Fruit fly (Drosophila melanogaster) Kc167 (cell line): Measurements from ENCODE around the gene CG4830.

Experiments
- Myc ChIP-seq: fragments of >200 bp; optimal IDR thresholded peaks from 2 replicates; lab custom pipeline; 2017; ENCODE audit warnings: missing external identifiers
- Sin3A ChIP-seq: fragments of >200 bp; optimal IDR thresholded peaks from 2 replicates; lab custom pipeline; 2018; ENCODE audit warnings: missing external identifiers
- h ChIP-seq: fragments of >200 bp; optimal IDR thresholded peaks from 3 replicates; lab custom pipeline; 2018; ENCODE audit warnings: missing external identifiers
- insv ChIP-seq: fragments of >200 bp; optimal IDR thresholded peaks from 3 replicates; lab custom pipeline; 2018; ENCODE audit warnings: missing external identifiers
- psq ChIP-seq: fragments of >200 bp; optimal IDR thresholded peaks from 2 replicates; lab custom pipeline; 2017; ENCODE audit warnings: missing external identifiers
- ttk ChIP-seq: sonication (Bioruptor generic); optimal IDR thresholded peaks from 2 replicates; lab custom pipeline; 2017; ENCODE audit warnings: missing external identifiers

CG4830 gene

DNA sequence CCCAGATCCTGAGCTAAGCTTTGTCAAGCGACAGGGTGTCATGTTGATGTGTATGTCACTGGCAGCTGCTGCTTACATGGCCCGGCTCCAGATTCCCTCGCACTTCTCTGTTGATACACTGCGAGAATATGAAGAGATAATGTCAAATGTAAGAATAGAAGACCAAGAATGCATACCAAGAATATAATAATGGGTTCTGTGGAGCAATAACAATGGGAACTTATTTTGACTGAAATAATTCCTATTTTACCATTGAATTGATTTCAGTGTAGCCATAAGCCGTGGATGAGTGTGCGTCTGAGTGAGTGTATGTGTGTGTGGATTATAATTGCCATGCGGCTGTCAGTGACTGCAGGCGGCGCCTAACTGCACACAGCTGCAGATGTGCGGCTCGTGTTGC lies 14.1 kb downstream of the CG4830 start:
- TF ChIP-seq psq (lab: Kevin White, UChicago) (no peak), Myc (no peak), ttk (lab: Kevin White, UChicago) (no peak), Sin3A (lab: Kevin White, UChicago) (no peak), h (no peak), insv (lab: Kevin White, UChicago) (no peak)

DNA sequence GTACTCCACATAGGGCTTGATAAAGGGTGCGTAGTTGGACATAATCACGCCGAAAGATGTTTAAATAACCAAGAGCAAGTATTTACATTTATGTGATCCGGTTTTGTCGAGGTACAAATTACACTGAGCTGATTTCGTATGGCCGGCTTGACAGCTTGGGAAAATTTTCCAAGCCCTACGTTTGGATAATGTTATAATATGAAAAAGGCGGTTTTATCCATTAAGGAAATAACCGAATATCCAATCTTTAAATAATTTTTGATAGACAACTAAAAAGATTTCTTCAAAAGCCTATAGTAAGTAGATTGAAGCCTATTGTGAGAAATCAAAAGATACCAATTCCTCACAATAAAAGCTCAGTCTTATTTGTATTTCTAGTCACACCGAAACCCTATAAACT lies 15.2 kb downstream of the CG4830 start, which contains the start of the genes eIF3d2 and CG43450:
TSS of gene eIF3d2 (minus strand) at position 101 of the 400 bp plus-strand sequence.
TSS of gene CG43450 (plus strand) at position 384 of the 400 bp plus-strand sequence.
- TF ChIP-seq insv (lab: Kevin White, UChicago) (no peak), h (no peak), ttk (lab: Kevin White, UChicago) (no peak), Myc (no peak), psq (lab: Kevin White, UChicago) (no peak), Sin3A (lab: Kevin White, UChicago) (no peak)

DNA sequence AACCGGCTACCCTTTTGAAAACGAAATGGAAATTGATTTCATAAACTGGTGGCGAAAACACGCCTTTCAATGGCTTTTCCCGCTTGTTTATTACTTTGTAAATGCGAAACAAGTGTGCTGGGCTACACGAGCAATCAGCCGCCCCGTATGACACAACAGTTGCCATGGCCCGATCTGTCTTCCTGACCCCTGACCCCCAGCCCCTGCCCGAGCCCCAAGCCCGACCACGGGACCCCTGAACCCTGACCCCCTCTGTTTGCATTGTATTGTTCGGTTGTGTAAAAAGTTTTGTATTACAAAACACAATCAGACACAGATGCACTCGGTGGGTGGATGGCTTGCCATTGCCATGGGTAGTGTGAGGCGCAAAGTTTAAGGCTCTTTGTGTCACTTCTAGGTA lies 24.5 kb downstream of the CG4830 start:
- TF ChIP-seq ttk (lab: Kevin White, UChicago) (no peak), psq (lab: Kevin White, UChicago) (no peak), Sin3A (lab: Kevin White, UChicago) (no peak), h (no peak), Myc (no peak), insv (lab: Kevin White, UChicago) (no peak)

DNA sequence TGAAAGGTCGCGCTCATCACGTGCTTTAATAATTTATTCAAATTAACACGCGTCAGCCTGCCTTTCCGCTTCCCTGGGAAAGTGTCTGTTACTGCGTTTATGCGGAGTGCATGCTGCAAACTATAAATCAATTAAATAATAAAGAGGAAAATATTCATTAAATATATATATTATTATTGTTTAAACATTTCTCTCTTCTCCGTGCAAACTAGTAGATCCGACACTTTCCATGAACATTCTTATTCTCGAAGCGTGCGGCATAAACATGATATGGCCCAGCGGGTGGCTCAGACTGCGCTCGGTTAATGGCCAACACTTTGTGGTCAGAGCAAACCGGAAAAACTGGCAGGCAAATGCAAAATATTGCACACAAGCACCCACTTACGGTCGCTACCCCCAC lies 41.8 kb downstream of the CG4830 start:
- no peak for TF ChIP-seq Myc
- no peak for TF ChIP-seq ttk (lab: Kevin White, UChicago)
- TF ChIP-seq h: no peak
- TF ChIP-seq Sin3A (lab: Kevin White, UChicago): no peak
- TF ChIP-seq psq (lab: Kevin White, UChicago): no peak
- TF ChIP-seq insv (lab: Kevin White, UChicago): no peak

DNA sequence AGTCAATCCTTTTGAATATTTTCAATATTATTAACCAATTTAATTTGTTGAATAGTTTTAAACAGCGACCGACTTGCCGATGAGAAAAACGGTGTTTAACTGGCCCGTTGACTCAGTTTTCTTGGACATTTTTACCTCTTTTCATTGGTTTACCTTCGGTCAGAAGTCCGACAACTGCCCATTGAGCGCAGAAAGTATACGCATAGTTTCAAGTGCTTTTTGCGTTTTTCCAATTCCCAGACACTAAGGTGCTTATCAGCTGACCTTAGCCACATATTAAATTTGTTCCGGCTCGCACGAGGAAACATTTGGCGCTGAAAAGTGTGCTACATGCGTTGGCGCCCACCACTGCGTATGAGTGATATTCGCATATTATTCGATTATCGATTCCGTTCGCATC lies 44.1 kb downstream of the CG4830 start, which contains the start of gene Cpn:
TSS of gene Cpn (minus strand) at position 101 of the 400 bp plus-strand sequence.
- no peak for TF ChIP-seq h
- no peak for TF ChIP-seq insv (lab: Kevin White, UChicago)
- no peak for TF ChIP-seq psq (lab: Kevin White, UChicago)
- TF ChIP-seq Sin3A (lab: Kevin White, UChicago): no peak
- TF ChIP-seq Myc: no peak
- no peak for TF ChIP-seq ttk (lab: Kevin White, UChicago)

DNA sequence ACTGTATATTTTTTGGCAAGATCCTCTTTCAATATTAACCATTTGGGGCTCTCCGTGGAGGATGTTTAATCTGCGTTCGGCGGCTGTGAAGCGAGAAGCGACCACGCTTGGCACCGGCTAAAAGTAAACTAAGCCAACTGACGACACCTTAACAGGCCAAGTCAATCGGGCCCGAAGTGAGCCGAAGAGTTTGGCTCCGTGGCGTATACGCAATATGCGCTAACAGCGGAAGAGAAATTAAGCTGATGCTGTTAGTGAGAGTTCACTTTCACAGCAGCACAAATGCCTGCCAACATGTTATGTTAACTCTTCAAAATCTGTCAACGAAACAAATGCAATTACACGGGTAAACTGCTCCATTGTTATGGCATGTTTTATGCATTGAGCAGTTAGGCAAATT lies 51.7 kb downstream of the CG4830 start, which contains the start of gene dpr15:
TSS of gene dpr15 (minus strand) at position 101 of the 400 bp plus-strand sequence.
- no peak for TF ChIP-seq Myc
- TF ChIP-seq Sin3A (lab: Kevin White, UChicago): no peak
- TF ChIP-seq psq (lab: Kevin White, UChicago): no peak
- TF ChIP-seq insv (lab: Kevin White, UChicago): no peak
- TF ChIP-seq ttk (lab: Kevin White, UChicago): no peak
- no peak for TF ChIP-seq h
